Worm (Caenorhabditis elegans) whole organism, early embryonic: ENCODE results near the gene his-64.

Experiments used
- B0310.2 ChIP-seq: sonication (generic microtip); optimal IDR thresholded peaks from 2 replicates; lab custom pipeline; 2016; ENCODE audit warnings: mild to moderate bottlenecking, missing genetic modification characterization, missing compliant biosample characterization
- F13C5.2 ChIP-seq: sonication (generic microtip); optimal IDR thresholded peaks from 2 replicates; lab custom pipeline; 2017; ENCODE audit warnings: mild to moderate bottlenecking, missing genetic modification characterization, inconsistent platforms, missing compliant biosample characterization
- ama-1 ChIP-seq: fragments of 150-350 bp; optimal IDR thresholded peaks from 2 replicates; lab custom pipeline; 2014
- ceh-13 ChIP-seq: fragments of 200-800 bp; sonication (Bioruptor generic); optimal IDR thresholded peaks from 2 replicates; lab custom pipeline; 2018; ENCODE audit warnings: mild to moderate bottlenecking, missing genetic modification characterization, missing compliant biosample characterization
- ceh-36 ChIP-seq: sonication (generic microtip); optimal IDR thresholded peaks from 2 replicates; lab custom pipeline; 2016; ENCODE audit warnings: missing genetic modification characterization, inconsistent platforms, missing compliant biosample characterization
- ets-7 ChIP-seq: sonication (generic microtip); optimal IDR thresholded peaks from 2 replicates; lab custom pipeline; 2016; ENCODE audit warnings: missing genotype, missing genetic modification characterization, missing compliant biosample characterization
- flt-1 ChIP-seq: fragments of 200-800 bp; sonication (Bioruptor generic); IDR thresholded peaks from 2 replicates; pipeline ENCODE4 v1.3.6; 2022; ENCODE audit warnings: missing genetic modification characterization, missing compliant biosample characterization
- hmg-4 ChIP-seq: fragments of 200-800 bp; sonication (Bioruptor generic); optimal IDR thresholded peaks from 2 replicates; lab custom pipeline; 2018; ENCODE audit warnings: mild to moderate bottlenecking, missing genetic modification characterization, missing compliant biosample characterization
- hnd-1 ChIP-seq: sonication (generic microtip); optimal IDR thresholded peaks from 2 replicates; lab custom pipeline; 2016; ENCODE audit warnings: missing genetic modification characterization, missing compliant biosample characterization
- pes-1 ChIP-seq: fragments of 200-800 bp; sonication (Bioruptor generic); IDR thresholded peaks from 2 replicates; pipeline ENCODE4 v1.3.6; 2022; ENCODE audit warnings: missing genetic modification reagents, missing genetic modification characterization, missing compliant biosample characterization
- scrt-1 ChIP-seq: fragments of 200-800 bp; sonication (Bioruptor generic); IDR thresholded peaks from 2 replicates; pipeline ENCODE4 v1.3.6; 2022; ENCODE audit warnings: missing genetic modification characterization, missing compliant biosample characterization
- sea-1 ChIP-seq: fragments of 200-800 bp; sonication (Bioruptor generic); conservative IDR thresholded peaks from 2 replicates; pipeline ENCODE4 v1.3.6; 2022; ENCODE audit warnings: missing genetic modification characterization, missing compliant biosample characterization
- tbx-11 ChIP-seq: fragments of 200-800 bp; sonication (Bioruptor generic); IDR thresholded peaks from 2 replicates; pipeline ENCODE4 v1.3.6; 2022; ENCODE audit warnings: missing genetic modification characterization, missing compliant biosample characterization
- tbx-37 ChIP-seq: fragments of 200-800 bp; sonication (Bioruptor generic); conservative IDR thresholded peaks from 2 replicates; pipeline ENCODE4 v1.3.6; 2022; ENCODE audit warnings: missing genetic modification reagents, missing genetic modification characterization, missing compliant biosample characterization

DNA sequence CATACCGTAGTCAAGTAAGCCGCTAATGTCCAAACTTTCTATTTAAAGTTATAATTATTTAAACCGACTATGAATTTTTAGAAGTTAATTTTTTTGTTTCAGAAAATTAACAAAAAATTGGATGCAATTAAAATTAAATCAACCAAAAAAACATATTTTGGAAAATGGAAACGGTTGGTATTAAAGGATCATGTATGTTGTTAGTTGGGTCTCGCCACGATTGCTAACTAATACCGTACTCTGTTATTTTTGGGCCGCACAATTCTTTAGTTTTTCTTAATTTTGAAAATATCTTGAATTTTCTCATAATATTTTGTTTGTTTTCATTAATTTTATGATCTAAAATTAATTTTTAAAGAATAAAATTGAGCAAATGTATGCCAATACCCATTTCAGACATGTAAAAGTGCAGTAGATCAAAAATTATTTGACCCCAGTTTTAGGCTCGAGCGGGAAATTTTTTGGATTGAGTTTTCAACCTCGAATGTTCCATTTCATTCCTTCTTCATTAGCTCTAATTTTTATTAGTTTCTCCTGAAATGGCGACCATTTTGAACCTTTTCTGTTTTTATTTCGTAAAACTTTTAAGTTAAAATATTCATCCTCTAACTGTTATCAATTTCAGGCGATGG, 34.4 kb upstream of the his-64 start, which contains the start of gene cbd-1:
- no peak for TF ChIP-seq ama-1
- no peak for TF ChIP-seq hmg-4 (GFP tag; lab: Kevin White, UChicago)
- no peak for TF ChIP-seq B0310.2
- TF ChIP-seq scrt-1 (GFP tag; lab: Robert Waterston, UW): no peak
- no peak for TF ChIP-seq flt-1 (GFP tag; lab: Robert Waterston, UW)
- no peak for TF ChIP-seq F13C5.2 (tag; lab: Kevin White, UChicago)
- no peak for TF ChIP-seq sea-1 (GFP tag; lab: Robert Waterston, UW)
- no peak for TF ChIP-seq pes-1 (GFP tag; lab: Robert Waterston, UW)
- no peak for TF ChIP-seq ets-7 (tag; lab: Kevin White, UChicago)
- no peak for TF ChIP-seq ceh-36
- no peak for TF ChIP-seq tbx-11 (GFP tag; lab: Robert Waterston, UW)
- no peak for TF ChIP-seq ceh-13
- no peak for TF ChIP-seq tbx-37 (GFP tag; lab: Robert Waterston, UW)
- TF ChIP-seq hnd-1 (tag; lab: Kevin White, UChicago): no peak
